Fruit fly (Drosophila melanogaster) whole organism, wandering third instar larva: ENCODE data around the gene trx.

Experiments used
- Rel ChIP-seq, 2 experiments: fragments of 200-800 bp; sonication (Bioruptor generic) in 1 of 2; optimal IDR thresholded peaks; 2 replicates in 1 of 2; 3 replicates in 1 of 2; lab custom pipeline; 2016 to 2019; ENCODE audit warnings: mild to moderate bottlenecking in 2 of 2, missing biosample characterization in 2 of 2, missing genetic modification characterization in 2 of 2, moderate library complexity in 1 of 2
- Vsx2 ChIP-seq: fragments of 200-300, 225-300 bp; sonication (Bioruptor generic); optimal IDR thresholded peaks from 2 replicates; lab custom pipeline; 2018; ENCODE audit warnings: missing biosample characterization, missing genetic modification characterization; ENCODE audit not compliant: partially characterized antibody
- br ChIP-seq: fragments of 200-800 bp; sonication (Bioruptor generic); optimal IDR thresholded peaks from 2 replicates; lab custom pipeline; 2016; ENCODE audit warnings: missing biosample characterization, missing genetic modification characterization
- lola ChIP-seq: fragments of >200 bp; optimal IDR thresholded peaks from 2 replicates; lab custom pipeline; 2017; ENCODE audit warnings: missing biosample characterization, missing genetic modification characterization
- pan ChIP-seq: fragments of >200 bp; optimal IDR thresholded peaks from 2 replicates; lab custom pipeline; 2017
- rgr ChIP-seq: fragments of 200-800 bp; sonication (Bioruptor generic); optimal IDR thresholded peaks from 3 replicates; lab custom pipeline; 2016; ENCODE audit warnings: missing biosample characterization, mild to moderate bottlenecking, missing genetic modification characterization
- sv ChIP-seq: fragments of 200-800 bp; sonication (Bioruptor generic); optimal IDR thresholded peaks from 3 replicates; lab custom pipeline; 2016; ENCODE audit warnings: missing biosample characterization, missing genetic modification characterization

DNA sequence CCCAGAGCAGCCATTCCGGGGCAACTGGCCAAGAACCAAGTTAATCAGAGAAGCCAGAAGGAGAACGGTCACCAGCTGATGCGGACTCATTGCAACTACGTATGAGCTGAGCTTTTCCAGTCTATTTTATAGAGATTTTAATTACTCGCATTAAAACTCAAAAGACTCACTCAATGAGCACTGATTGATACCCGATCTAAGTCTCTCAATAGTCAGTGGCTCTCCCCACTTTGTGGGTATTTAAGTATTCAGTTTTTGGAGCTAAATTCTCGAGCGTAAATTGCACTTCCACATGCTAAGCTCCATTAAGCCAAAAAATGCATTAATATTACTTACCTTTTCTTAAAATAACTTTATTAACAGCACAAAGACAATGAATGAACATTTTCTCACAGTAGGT is 66.6 kb downstream of the trx start, which contains the start of gene CG31326:
- TF ChIP-seq rgr (GFP tag; lab: Kevin White, UChicago) (no peak), br (GFP tag; lab: Kevin White, UChicago) (no peak), Rel (GFP tag; optimal IDR thresholded peaks at IDR 0.05; lab: Kevin White, UChicago) (no peak), Rel (tag; optimal IDR thresholded peaks at IDR 0.05; lab: Kevin White, UChicago) (no peak), lola (GFP tag; lab: Kevin White, UChicago) (no peak), pan (no peak), sv (GFP tag; lab: Kevin White, UChicago) (no peak), Vsx2 (GFP tag; lab: Kevin White, UChicago) (no peak)
